Fruit fly (Drosophila melanogaster) whole organism, embryonic: Measurements from ENCODE around the gene CG11723.

Experiments used
- ATbp ChIP-seq: fragments of 200-800 bp; sonication (Bioruptor generic); optimal IDR thresholded peaks from 2 replicates; lab custom pipeline; 2017; ENCODE audit warnings: missing biosample characterization, mild to moderate bottlenecking, missing genetic modification characterization, missing genetic modification reagents
- Ada2b ChIP-seq: fragments of 200-800 bp; sonication (Bioruptor generic); IDR thresholded peaks from 2 replicates; pipeline ENCODE4 v1.3.6; 2022; ENCODE audit warnings: missing biosample characterization, missing genetic modification characterization
- Aef1 ChIP-seq: fragments of 200-800 bp; sonication (Bioruptor generic); IDR thresholded peaks from 3 replicates; pipeline ENCODE4 v1.3.6; 2022; ENCODE audit warnings: missing biosample characterization, missing genetic modification characterization
- Bteb2 ChIP-seq: fragments of 200-800 bp; sonication (Bioruptor generic); optimal IDR thresholded peaks from 2 replicates; lab custom pipeline; 2016; ENCODE audit warnings: missing biosample characterization, missing genetic modification characterization
- CG10267 ChIP-seq: fragments of 200-800 bp; sonication (Bioruptor generic); optimal IDR thresholded peaks from 2 replicates; lab custom pipeline; 2018; ENCODE audit warnings: missing biosample characterization, mild to moderate bottlenecking, missing genetic modification characterization, moderate library complexity
- CG10543 ChIP-seq: fragments of 200-800 bp; sonication (Bioruptor generic); optimal IDR thresholded peaks from 3 replicates; lab custom pipeline; 2017; ENCODE audit warnings: missing biosample characterization, mild to moderate bottlenecking, missing genetic modification characterization, moderate library complexity
- CG11723 ChIP-seq: fragments of 200-800 bp; sonication (Bioruptor generic); optimal IDR thresholded peaks from 2 replicates; lab custom pipeline; 2017; ENCODE audit warnings: missing biosample characterization, mild to moderate bottlenecking, missing genetic modification characterization
- CG13424 ChIP-seq: fragments of 200-800 bp; sonication (Bioruptor generic); optimal IDR thresholded peaks from 2 replicates; lab custom pipeline; 2019; ENCODE audit warnings: missing biosample characterization, mild to moderate bottlenecking, missing genetic modification characterization, moderate library complexity
- CG13894 ChIP-seq: fragments of 200-800 bp; sonication (Bioruptor generic); optimal IDR thresholded peaks from 3 replicates; lab custom pipeline; 2018; ENCODE audit warnings: missing biosample characterization, mild to moderate bottlenecking, missing genetic modification characterization, moderate library complexity
- CG17328 ChIP-seq: fragments of 200-800 bp; sonication (Bioruptor generic); IDR thresholded peaks from 2 replicates; pipeline ENCODE4 v1.3.6; 2022; ENCODE audit warnings: missing biosample characterization, missing genetic modification characterization
- CG17568 ChIP-seq: fragments of 200-800 bp; sonication (Bioruptor generic); optimal IDR thresholded peaks from 2 replicates; lab custom pipeline; 2018; ENCODE audit warnings: missing biosample characterization, mild to moderate bottlenecking, missing genetic modification characterization, moderate library complexity
- CG18476 ChIP-seq: fragments of 200-800 bp; sonication (Bioruptor generic); optimal IDR thresholded peaks from 2 replicates; lab custom pipeline; 2016; ENCODE audit warnings: missing biosample characterization, mild to moderate bottlenecking, missing genetic modification characterization
- CG2129 ChIP-seq: fragments of 200-800 bp; sonication (Bioruptor generic); IDR thresholded peaks from 2 replicates; pipeline ENCODE4 v1.3.6; 2022; ENCODE audit warnings: missing biosample characterization, missing genetic modification characterization; ENCODE audit not compliant: partially characterized antibody
- CG31224 ChIP-seq: fragments of 200-800 bp; sonication (Bioruptor generic); IDR thresholded peaks from 2 replicates; pipeline ENCODE4 v1.3.6; 2022; ENCODE audit warnings: missing biosample characterization, missing genetic modification characterization
- CG3281 ChIP-seq: fragments of 200-800 bp; sonication (Bioruptor generic); optimal IDR thresholded peaks from 3 replicates; lab custom pipeline; 2017; ENCODE audit warnings: missing biosample characterization, mild to moderate bottlenecking, missing genetic modification characterization
- CG42726 ChIP-seq: fragments of 200-800 bp; sonication (Bioruptor generic); IDR thresholded peaks from 2 replicates; pipeline ENCODE4 v1.3.6; 2022; ENCODE audit warnings: missing biosample characterization, missing genetic modification characterization; ENCODE audit not compliant: partially characterized antibody
- CG4404 ChIP-seq: fragments of 200-800 bp; sonication (Bioruptor generic); IDR thresholded peaks from 2 replicates; pipeline ENCODE4 v1.3.6; 2022; ENCODE audit warnings: missing biosample characterization, missing genetic modification characterization
- CG8924 ChIP-seq: fragments of 200-800 bp; optimal IDR thresholded peaks from 3 replicates; lab custom pipeline; 2019; ENCODE audit warnings: missing biosample characterization, mild to moderate bottlenecking, missing genetic modification characterization, moderate library complexity
- CG9817 ChIP-seq: fragments of 200-800 bp; sonication (Bioruptor generic); optimal IDR thresholded peaks from 2 replicates; lab custom pipeline; 2018; ENCODE audit warnings: missing biosample characterization, mild to moderate bottlenecking, missing genetic modification characterization, moderate library complexity
- Hr3 ChIP-seq: fragments of 200-800 bp; sonication (Bioruptor generic); optimal IDR thresholded peaks from 3 replicates; lab custom pipeline; 2016; ENCODE audit warnings: missing biosample characterization, missing genetic modification characterization
- Hr78 ChIP-seq, 2 experiments: fragments of 200-800 bp in 1 of 2; fragments of >200 bp in 1 of 2; sonication (Bioruptor generic) in 1 of 2; optimal IDR thresholded peaks; 2 replicates each; lab custom pipeline; 2017 to 2019; ENCODE audit warnings: missing biosample characterization in 2 of 2, missing genetic modification characterization in 2 of 2, mild to moderate bottlenecking in 1 of 2, moderate library complexity in 1 of 2
- Oli ChIP-seq: fragments of 200-800 bp; sonication (Bioruptor generic); optimal IDR thresholded peaks from 2 replicates; lab custom pipeline; 2018; ENCODE audit warnings: missing biosample characterization, mild to moderate bottlenecking, missing genetic modification characterization, moderate library complexity
- Sox102F ChIP-seq: fragments of 200-800 bp; sonication (Bioruptor generic); optimal IDR thresholded peaks from 2 replicates; lab custom pipeline; 2018; ENCODE audit warnings: missing biosample characterization, mild to moderate bottlenecking, missing genetic modification characterization, moderate library complexity
- Ssrp ChIP-seq: fragments of 200-800 bp; sonication (Bioruptor generic); optimal IDR thresholded peaks from 2 replicates; lab custom pipeline; 2018; ENCODE audit warnings: missing biosample characterization, mild to moderate bottlenecking, missing genetic modification characterization, moderate library complexity
- ab ChIP-seq: fragments of 200-800 bp; sonication (Bioruptor generic); optimal IDR thresholded peaks from 2 replicates; lab custom pipeline; 2016; ENCODE audit warnings: missing biosample characterization, missing genetic modification characterization
- abd-A ChIP-seq: fragments of 200-800 bp; sonication (Bioruptor generic); optimal IDR thresholded peaks from 3 replicates; lab custom pipeline; 2019; ENCODE audit warnings: missing biosample characterization, mild to moderate bottlenecking, missing genetic modification characterization, moderate library complexity
- ap ChIP-seq: fragments of 200-800 bp; sonication (Bioruptor generic); IDR thresholded peaks from 2 replicates; pipeline ENCODE4 v1.3.6; 2022; ENCODE audit warnings: missing biosample characterization, missing genetic modification characterization
- az2 ChIP-seq: fragments of 200-800 bp; sonication (Bioruptor generic); optimal IDR thresholded peaks from 3 replicates; lab custom pipeline; 2016; ENCODE audit warnings: missing biosample characterization, missing genetic modification characterization
- bcd ChIP-seq: fragments of 200-800 bp; sonication (Bioruptor generic); optimal IDR thresholded peaks from 2 replicates; lab custom pipeline; 2017; ENCODE audit warnings: missing biosample characterization, mild to moderate bottlenecking, missing genetic modification characterization
- cg ChIP-seq: fragments of 200-800 bp; sonication (Bioruptor generic); optimal IDR thresholded peaks from 3 replicates; lab custom pipeline; 2019; ENCODE audit warnings: missing biosample characterization, mild to moderate bottlenecking, missing genetic modification characterization, moderate library complexity
- chinmo ChIP-seq: fragments of 200-800 bp; sonication (Bioruptor generic); IDR thresholded peaks from 4 replicates; pipeline ENCODE4 v1.3.6; 2022; ENCODE audit warnings: missing biosample characterization, missing genetic modification characterization; ENCODE audit not compliant: partially characterized antibody
- ci ChIP-seq: fragments of 200-800 bp; sonication (Bioruptor generic); IDR thresholded peaks from 3 replicates; pipeline ENCODE4 v1.3.6; 2022; ENCODE audit warnings: missing biosample characterization, missing genetic modification characterization
- dan ChIP-seq: fragments of 200-800 bp; sonication (Bioruptor generic); IDR thresholded peaks from 2 replicates; pipeline ENCODE4 v1.3.6; 2022; ENCODE audit warnings: missing biosample characterization, missing genetic modification characterization
- lola ChIP-seq, 3 experiments: fragments of >200 bp in 2 of 3; fragments of 200-800 bp in 1 of 3; sonication (Bioruptor generic) in 1 of 3; optimal IDR thresholded peaks; 2 replicates each; lab custom pipeline; 2017 to 2019; ENCODE audit warnings: missing biosample characterization in 3 of 3, missing genetic modification characterization in 3 of 3, mild to moderate bottlenecking in 1 of 3, moderate library complexity in 1 of 3
- nau ChIP-seq: fragments of 200-800 bp; sonication (Bioruptor generic); optimal IDR thresholded peaks from 3 replicates; lab custom pipeline; 2017; ENCODE audit warnings: missing biosample characterization, mild to moderate bottlenecking, missing genetic modification characterization, missing genetic modification reagents
- pho ChIP-seq: fragments of 200-800 bp; sonication (Bioruptor generic); optimal IDR thresholded peaks from 2 replicates; lab custom pipeline; 2016; ENCODE audit warnings: missing biosample characterization, missing genetic modification characterization
- pum ChIP-seq: fragments of 200-800 bp; sonication (Bioruptor generic); optimal IDR thresholded peaks from 2 replicates; lab custom pipeline; 2016; ENCODE audit warnings: missing biosample characterization, missing genetic modification characterization
- pzg ChIP-seq: fragments of 200-800 bp; sonication (Bioruptor generic); optimal IDR thresholded peaks from 3 replicates; lab custom pipeline; 2018; ENCODE audit warnings: missing biosample characterization, mild to moderate bottlenecking, missing genetic modification characterization, moderate library complexity
- ro ChIP-seq: fragments of 200-800 bp; sonication (Bioruptor generic); IDR thresholded peaks from 2 replicates; pipeline ENCODE4 v1.3.6; 2022; ENCODE audit warnings: missing biosample characterization, missing genetic modification characterization
- sd ChIP-seq: fragments of 200-800 bp; sonication (Bioruptor generic); optimal IDR thresholded peaks from 3 replicates; lab custom pipeline; 2018; ENCODE audit warnings: missing biosample characterization, mild to moderate bottlenecking, missing genetic modification characterization, moderate library complexity
- sens ChIP-seq: fragments of 200-800 bp; sonication (Bioruptor generic); peaks from one replicate; lab custom pipeline; 2016; ENCODE audit warnings: missing biosample characterization, missing genetic modification characterization
- so ChIP-seq: fragments of 200-800 bp; sonication (Bioruptor generic); IDR thresholded peaks from 3 replicates; pipeline ENCODE4 v1.3.6; 2022; ENCODE audit warnings: missing biosample characterization, missing genetic modification characterization
- ssp ChIP-seq: fragments of 200-800 bp; sonication (Bioruptor generic); IDR thresholded peaks from 2 replicates; pipeline ENCODE4 v1.3.6; 2022; ENCODE audit warnings: missing biosample characterization, missing genetic modification characterization
- toy ChIP-seq: fragments of 200-800 bp; sonication (Bioruptor generic); IDR thresholded peaks from 2 replicates; pipeline ENCODE4 v1.3.6; 2022; ENCODE audit warnings: missing biosample characterization, missing genetic modification characterization
- trh ChIP-seq: fragments of 200-800 bp; sonication (Bioruptor generic); optimal IDR thresholded peaks from 2 replicates; lab custom pipeline; 2016; ENCODE audit warnings: missing biosample characterization, missing genetic modification characterization
- vfl ChIP-seq: fragments of 200-800 bp; sonication (Bioruptor generic); optimal IDR thresholded peaks from 2 replicates; lab custom pipeline; 2016; ENCODE audit warnings: missing biosample characterization, missing genetic modification characterization
- zfh2 ChIP-seq: fragments of 200-800 bp; sonication (Bioruptor generic); optimal IDR thresholded peaks from 2 replicates; lab custom pipeline; 2016; ENCODE audit warnings: missing biosample characterization, missing genetic modification characterization

The CG11723 gene

DNA sequence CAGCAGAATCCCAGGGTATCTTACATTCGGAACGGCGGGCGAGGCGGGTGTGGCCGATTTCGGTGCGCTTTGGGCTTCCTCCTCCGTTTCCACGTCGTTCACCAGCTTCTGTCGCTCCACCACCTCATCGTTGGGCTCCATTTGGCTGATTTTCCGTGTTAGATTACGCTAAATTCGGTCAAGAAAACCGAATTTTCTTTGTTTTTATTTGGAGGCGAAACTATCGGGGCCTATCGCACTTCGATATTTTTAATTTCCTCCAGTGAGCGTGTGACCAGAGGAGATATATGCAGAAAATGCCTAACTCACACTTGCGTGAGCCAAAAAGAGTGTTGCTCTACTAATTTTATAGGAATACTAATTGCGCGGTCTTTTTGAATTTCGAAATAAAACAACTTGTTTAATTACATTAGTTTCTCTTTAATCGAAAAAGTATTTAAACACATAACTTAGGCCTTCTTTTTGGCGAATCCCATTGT is 45.1 kb upstream of the CG11723 start, which contains the start of gene CG10874 (continued):
- TF ChIP-seq sens (GFP tag; lab: Kevin White, UChicago) (peak; percentile 65), ro (GFP tag; lab: Robert Waterston, UW) (no peak), CG9817 (no peak), pum (no peak), Ssrp (tag; lab: Kevin White, UChicago) (no peak), bcd (no peak), Aef1 (GFP tag; lab: Robert Waterston, UW) (no peak), CG4404 (GFP tag; lab: Robert Waterston, UW) (no peak), cg (GFP tag; lab: Kevin White, UChicago) (no peak), CG17568 (GFP tag; lab: Kevin White, UChicago) (no peak), pho (GFP tag; lab: Kevin White, UChicago) (no peak), trh (GFP tag; lab: Kevin White, UChicago) (no peak), Sox102F (GFP tag; lab: Kevin White, UChicago) (no peak), chinmo (GFP tag; lab: Robert Waterston, UW) (no peak), so (GFP tag; lab: Robert Waterston, UW) (no peak), Hr3 (GFP tag; lab: Kevin White, UChicago) (no peak), ssp (no peak), Hr78 (GFP tag; optimal IDR thresholded peaks at IDR 0.05; lab: Kevin White, UChicago) (no peak), zfh2 (no peak)

DNA sequence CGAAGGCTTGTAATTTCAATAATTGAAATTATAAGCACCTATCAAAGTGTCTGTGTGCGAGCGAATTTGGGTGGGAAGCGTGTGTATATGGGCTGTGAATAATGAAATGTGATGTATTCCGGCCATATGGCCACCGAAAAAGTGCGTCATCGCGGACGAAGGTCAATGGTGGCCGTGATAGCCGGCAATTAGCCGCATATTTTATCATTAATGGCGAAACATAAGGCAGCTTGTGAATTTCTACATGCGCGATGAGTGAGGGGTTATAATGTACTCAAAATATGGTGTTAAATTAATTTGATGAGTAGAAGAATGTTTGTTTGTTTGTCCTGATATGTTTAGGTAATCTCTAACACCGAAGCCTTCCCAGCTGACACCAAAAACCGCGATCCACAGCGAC is 44.3 kb upstream of the CG11723 start:
- TF ChIP-seq CG11723 (GFP tag; lab: Kevin White, UChicago), result no peak
- no peak for TF ChIP-seq CG13894 (tag; lab: Kevin White, UChicago)
- TF ChIP-seq CG10543 (GFP tag; lab: Kevin White, UChicago), result peak; percentile 5
- TF ChIP-seq sd, result peak; percentile 63
- no peak for TF ChIP-seq CG3281 (GFP tag; lab: Kevin White, UChicago)
- no peak for TF ChIP-seq ATbp (GFP tag; lab: Kevin White, UChicago)
- peak; percentile 52 for TF ChIP-seq abd-A (tag; lab: Kevin White, UChicago)
- TF ChIP-seq CG42726, result no peak
- TF ChIP-seq pzg, result no peak
- TF ChIP-seq, all 482 proteins: peak for 3

DNA sequence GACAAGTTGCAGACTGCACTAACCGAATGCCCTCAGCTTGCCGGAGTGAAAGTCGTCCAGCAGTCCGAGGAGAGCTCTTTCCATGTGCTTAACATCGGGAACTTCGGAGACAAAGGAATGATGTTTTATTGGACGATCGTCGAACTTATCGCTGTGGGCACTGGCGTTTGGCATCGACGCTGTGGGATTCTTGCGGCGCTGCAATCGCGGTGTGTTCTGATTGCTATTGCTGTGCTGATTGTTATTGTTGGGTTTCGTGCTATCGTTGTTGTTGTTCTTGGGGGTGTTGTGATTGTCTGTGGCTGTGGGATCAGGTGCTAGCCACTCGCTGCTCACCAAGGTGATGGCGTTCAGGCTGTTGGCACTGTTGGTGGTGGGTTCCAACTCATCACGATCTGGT is 43.6 kb upstream of the CG11723 start:
- TF ChIP-seq trh (GFP tag; lab: Kevin White, UChicago), result no peak
- no peak for TF ChIP-seq Bteb2 (GFP tag; lab: Kevin White, UChicago)
- TF ChIP-seq CG10267 (tag; lab: Kevin White, UChicago), result no peak
- TF ChIP-seq ci (GFP tag; lab: Robert Waterston, UW), result 0 out of 3 replicates have a peak, but pooled peaks have one; percentile 29
- no peak for TF ChIP-seq ab (GFP tag; lab: Kevin White, UChicago)

DNA sequence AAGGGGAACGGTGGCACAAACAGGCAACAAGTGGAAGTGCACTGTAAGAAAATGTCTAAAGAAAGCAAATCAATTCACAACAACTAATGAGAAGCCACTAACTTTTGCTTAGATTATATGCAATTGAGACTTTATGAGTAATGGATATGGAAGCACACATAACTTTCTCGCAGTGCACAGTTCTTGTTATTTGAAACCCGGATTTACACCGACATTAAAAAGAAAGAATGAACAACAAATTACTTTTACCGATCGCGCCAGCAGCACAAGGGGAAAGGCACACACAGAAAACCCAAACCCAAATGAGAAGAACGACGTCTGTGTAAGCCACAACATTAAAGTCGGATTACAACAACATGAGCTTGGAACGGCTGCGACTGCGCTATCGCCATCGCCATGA is 42.0 kb upstream of the CG11723 start:
- TF ChIP-seq Oli (tag; lab: Kevin White, UChicago) (peak; percentile 65), Ada2b (GFP tag; lab: Robert Waterston, UW) (peak; percentile 14; the same call in 1 of the 2 replicates), lola (GFP tag; optimal IDR thresholded peaks at IDR 0.05; lab: Kevin White, UChicago) (peak in 1 of 3 experiments; percentile 89), az2 (GFP tag; lab: Kevin White, UChicago) (peak; percentile 78), CG18476 (peak; percentile 40), Hr3 (GFP tag; lab: Kevin White, UChicago) (peak; percentile 56), toy (no peak), ap (GFP tag; lab: Robert Waterston, UW) (no peak), CG13424 (tag; lab: Kevin White, UChicago) (peak; percentile 62), CG31224 (GFP tag; lab: Robert Waterston, UW) (no peak), CG17328 (GFP tag; lab: Robert Waterston, UW) (peak; percentile 85), CG2129 (GFP tag; lab: Robert Waterston, UW) (no peak), nau (GFP tag; lab: Kevin White, UChicago) (no peak), CG8924 (tag; lab: Kevin White, UChicago) (peak; percentile 69), dan (GFP tag; lab: Robert Waterston, UW) (peak; percentile 25; the same call in 1 of the 2 replicates), vfl (GFP tag; lab: Kevin White, UChicago) (no peak)
